Worm (Caenorhabditis elegans) whole organism, L4 larva: ENCODE results near the gene nfi-1.

ENCODE experiments used
- F49E8.2 ChIP-seq: sonication (generic microtip); optimal IDR thresholded peaks from 2 replicates; lab custom pipeline; 2016; ENCODE audit warnings: missing compliant biosample characterization, mild to moderate bottlenecking, missing genetic modification characterization, borderline replicate concordance
- ZK337.2 ChIP-seq: fragments of 200-800 bp; sonication (Bioruptor generic); IDR thresholded peaks from 2 replicates; pipeline ENCODE4 v1.3.6; 2022; ENCODE audit warnings: missing genetic modification reagents, missing genetic modification characterization, missing compliant biosample characterization
- ceh-82 ChIP-seq: sonication (generic microtip); optimal IDR thresholded peaks from 2 replicates; lab custom pipeline; 2017; ENCODE audit warnings: missing biosample characterization, missing genetic modification characterization
- daf-12 ChIP-seq: fragments of 150-350 bp; optimal IDR thresholded peaks from 2 replicates; lab custom pipeline; 2014; ENCODE audit warnings: missing biosample characterization, missing genetic modification reagents, missing genetic modification characterization
- hif-1 ChIP-seq, 2 experiments: sonication (generic microtip); optimal IDR thresholded peaks; 2 replicates each; lab custom pipeline; 2016 to 2017; ENCODE audit warnings: missing compliant biosample characterization in 2 of 2, missing genetic modification characterization in 2 of 2, missing genetic modification reagents in 2 of 2, missing genotype in 2 of 2, mild to moderate bottlenecking in 1 of 2
- hlh-30 ChIP-seq: sonication (generic microtip); optimal IDR thresholded peaks from 2 replicates; lab custom pipeline; 2017; ENCODE audit warnings: antibody characterized with exemption, mild to moderate bottlenecking, missing genetic modification characterization, missing compliant biosample characterization; ENCODE audit not compliant: insufficient read depth
- mdl-1 ChIP-seq, 2 experiments: fragments of 150-350 bp in 1 of 2; sonication (generic microtip) in 1 of 2; optimal IDR thresholded peaks; 2 replicates each; lab custom pipeline; 2014 to 2017; ENCODE audit warnings: missing biosample characterization in 2 of 2, missing genetic modification characterization in 2 of 2
- nhr-11 ChIP-seq: fragments of 150-350 bp; optimal IDR thresholded peaks from 2 replicates; lab custom pipeline; 2014; ENCODE audit warnings: missing biosample characterization, missing genetic modification characterization
- zip-11 ChIP-seq: fragments of 200-800 bp; sonication (Bioruptor generic); IDR thresholded peaks from 2 replicates; pipeline ENCODE4 v1.3.6; 2022; ENCODE audit warnings: missing genetic modification characterization, missing compliant biosample characterization

- TF ChIP-seq F49E8.2 (no peak), zip-11 (GFP tag; lab: Robert Waterston, UW) (no peak), hlh-30 (no peak), ceh-82 (tag; lab: Kevin White, UChicago) (no peak), hif-1 (tag; optimal IDR thresholded peaks at IDR 0.05; lab: Kevin White, UChicago) (no peak), ZK337.2 (GFP tag; lab: Robert Waterston, UW) (no peak), nhr-11 (no peak), mdl-1 (tag; optimal IDR thresholded peaks at IDR 0.05; lab: Kevin White, UChicago) (peak in 1 of 2 experiments; percentile 33), daf-12 (tag; lab: Kevin White, UChicago) (no peak)
These were observed 20.0 kb downstream of the nfi-1 start for ce11 chrII:7557981-7558380.
